Fruit fly (Drosophila melanogaster): Measurements from ENCODE around the gene retinin.

DNA sequence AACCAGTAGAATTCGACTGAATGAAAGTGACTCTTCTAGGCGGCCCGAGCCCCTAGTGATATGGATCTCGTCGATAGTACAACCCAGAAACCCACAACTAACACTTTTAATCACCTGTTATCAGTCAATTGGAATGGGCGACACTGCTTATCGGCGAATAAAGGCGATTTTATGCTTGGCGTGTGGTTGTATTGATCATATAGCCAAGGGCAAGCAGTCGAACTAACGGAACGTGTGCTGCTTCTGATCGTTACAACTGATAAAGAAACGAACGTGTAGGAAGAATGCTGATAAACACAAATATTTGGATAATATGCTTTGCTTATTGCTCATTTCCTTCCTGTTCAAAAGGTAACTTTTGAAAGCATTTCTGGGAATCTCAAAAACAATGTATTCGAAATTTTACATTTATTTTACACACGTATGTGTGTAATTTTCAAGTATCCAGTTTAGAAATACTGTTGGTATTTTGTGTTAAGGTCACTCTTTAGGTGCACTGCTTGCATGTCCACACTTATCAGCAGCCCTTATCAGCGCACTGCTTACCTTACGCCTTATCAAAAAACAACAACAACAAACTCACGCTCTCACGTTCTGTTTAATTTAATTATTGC lies 49.6 kb downstream of the retinin start, which contains the start of gene Agpat4:
- no peak for TF ChIP-seq jim (GFP tag; optimal IDR thresholded peaks at IDR 0.05)
- no peak for TF ChIP-seq lola (GFP tag; optimal IDR thresholded peaks at IDR 0.05)
- TF ChIP-seq Jra (GFP tag; optimal IDR thresholded peaks at IDR 0.05) = no peak
- TF ChIP-seq Hr83 (GFP tag; optimal IDR thresholded peaks at IDR 0.05; ENCODE audit: poor library complexity, severe bottlenecking) = no peak
- peak; percentile 31 for TF ChIP-seq fru (GFP tag; optimal IDR thresholded peaks at IDR 0.05)
